Fruit fly (Drosophila melanogaster) whole organism, pupa: ENCODE measurements around the gene Cyp4ac2.

ENCODE experiments used
- CG10348 ChIP-seq: fragments of 200-800 bp; sonication (Bioruptor generic); IDR thresholded peaks from 2 replicates; pipeline ENCODE4 v1.3.6; 2022; ENCODE audit warnings: missing biosample characterization, missing genetic modification characterization
- CG12605 ChIP-seq: fragments of 200-800 bp; sonication (Bioruptor generic); IDR thresholded peaks from 2 replicates; pipeline ENCODE4 v1.3.6; 2022; ENCODE audit warnings: missing biosample characterization, missing genetic modification characterization
- CG13204 ChIP-seq: fragments of 200-800 bp; sonication (Bioruptor generic); optimal IDR thresholded peaks from 2 replicates; lab custom pipeline; 2018; ENCODE audit warnings: missing biosample characterization, mild to moderate bottlenecking, missing genetic modification characterization, moderate library complexity
- CG14655 ChIP-seq: fragments of 200-800 bp; sonication (Bioruptor generic); optimal IDR thresholded peaks from 3 replicates; lab custom pipeline; 2017; ENCODE audit warnings: mild to moderate bottlenecking, missing biosample characterization, missing genetic modification reagents, missing genetic modification characterization
- CG15710 ChIP-seq: fragments of 200-800 bp; sonication (Bioruptor generic); optimal IDR thresholded peaks from 2 replicates; lab custom pipeline; 2018; ENCODE audit warnings: missing biosample characterization, mild to moderate bottlenecking, missing genetic modification characterization, moderate library complexity
- CG17806 ChIP-seq: fragments of 200-800 bp; sonication (Bioruptor generic); optimal IDR thresholded peaks from 2 replicates; lab custom pipeline; 2018; ENCODE audit warnings: missing biosample characterization, mild to moderate bottlenecking, missing genetic modification characterization, moderate library complexity
- CG32121 ChIP-seq: fragments of 200-800 bp; sonication (Bioruptor generic); IDR thresholded peaks from 2 replicates; pipeline ENCODE4 v1.3.6; 2022; ENCODE audit warnings: missing biosample characterization, missing genetic modification characterization
- CG34367 ChIP-seq: fragments of 200-800 bp; sonication (Bioruptor generic); optimal IDR thresholded peaks from 2 replicates; lab custom pipeline; 2018; ENCODE audit warnings: missing biosample characterization, mild to moderate bottlenecking, missing genetic modification characterization
- CG4496 ChIP-seq: fragments of 200-800 bp; sonication (Bioruptor generic); IDR thresholded peaks from 3 replicates; pipeline ENCODE4 v1.3.6; 2022; ENCODE audit warnings: missing biosample characterization, missing genetic modification characterization
- CG8159 ChIP-seq: fragments of 200-800 bp; sonication (Bioruptor generic); optimal IDR thresholded peaks from 3 replicates; lab custom pipeline; 2018; ENCODE audit warnings: missing biosample characterization, mild to moderate bottlenecking, missing genetic modification characterization, moderate library complexity
- CG8301 ChIP-seq: fragments of 200-800 bp; sonication (Bioruptor generic); optimal IDR thresholded peaks from 2 replicates; lab custom pipeline; 2018; ENCODE audit warnings: missing biosample characterization, mild to moderate bottlenecking, missing genetic modification characterization
- CG9948 ChIP-seq: fragments of 200-800 bp; sonication (Bioruptor generic); optimal IDR thresholded peaks from 2 replicates; lab custom pipeline; 2018; ENCODE audit warnings: missing biosample characterization, mild to moderate bottlenecking, missing genetic modification characterization, moderate library complexity
- D1 ChIP-seq: fragments of 200-800 bp; sonication (Bioruptor generic); optimal IDR thresholded peaks from 2 replicates; lab custom pipeline; 2018; ENCODE audit warnings: missing biosample characterization, mild to moderate bottlenecking, missing genetic modification characterization, moderate library complexity
- EcR ChIP-seq: fragments of 200-800 bp; sonication (Bioruptor generic); optimal IDR thresholded peaks from 3 replicates; lab custom pipeline; 2019; ENCODE audit warnings: missing biosample characterization, missing genetic modification characterization, mild to moderate bottlenecking, moderate library complexity, missing genetic modification reagents
- Ets98B ChIP-seq: fragments of 200-800 bp; sonication (Bioruptor generic); IDR thresholded peaks from 2 replicates; pipeline ENCODE4 v1.3.6; 2022; ENCODE audit warnings: missing biosample characterization, missing genetic modification characterization
- Pif1A ChIP-seq: fragments of 200-800 bp; sonication (Bioruptor generic); optimal IDR thresholded peaks from 3 replicates; lab custom pipeline; 2016; ENCODE audit warnings: missing biosample characterization, missing genetic modification characterization
- Pif1B ChIP-seq: fragments of 200-800 bp; sonication (Bioruptor generic); optimal IDR thresholded peaks from 3 replicates; lab custom pipeline; 2016; ENCODE audit warnings: missing biosample characterization, missing genetic modification characterization
- Snoo ChIP-seq: fragments of 200-800 bp; sonication (Bioruptor generic); optimal IDR thresholded peaks from 3 replicates; lab custom pipeline; 2017; ENCODE audit warnings: missing biosample characterization, mild to moderate bottlenecking, missing genetic modification characterization, inconsistent platforms
- fd96Ca ChIP-seq: fragments of 200-800 bp; sonication (Bioruptor generic); IDR thresholded peaks from 3 replicates; pipeline ENCODE4 v1.3.6; 2022; ENCODE audit warnings: missing biosample characterization, missing genetic modification characterization
- gl ChIP-seq: fragments of 200-800 bp; sonication (Bioruptor generic); optimal IDR thresholded peaks from 2 replicates; lab custom pipeline; 2018; ENCODE audit warnings: missing biosample characterization, mild to moderate bottlenecking, missing genetic modification characterization
- rn ChIP-seq: fragments of 200-800 bp; sonication (Bioruptor generic); IDR thresholded peaks from 2 replicates; pipeline ENCODE4 v1.3.6; 2022; ENCODE audit warnings: missing biosample characterization, missing genetic modification characterization

Gene Cyp4ac2

DNA sequence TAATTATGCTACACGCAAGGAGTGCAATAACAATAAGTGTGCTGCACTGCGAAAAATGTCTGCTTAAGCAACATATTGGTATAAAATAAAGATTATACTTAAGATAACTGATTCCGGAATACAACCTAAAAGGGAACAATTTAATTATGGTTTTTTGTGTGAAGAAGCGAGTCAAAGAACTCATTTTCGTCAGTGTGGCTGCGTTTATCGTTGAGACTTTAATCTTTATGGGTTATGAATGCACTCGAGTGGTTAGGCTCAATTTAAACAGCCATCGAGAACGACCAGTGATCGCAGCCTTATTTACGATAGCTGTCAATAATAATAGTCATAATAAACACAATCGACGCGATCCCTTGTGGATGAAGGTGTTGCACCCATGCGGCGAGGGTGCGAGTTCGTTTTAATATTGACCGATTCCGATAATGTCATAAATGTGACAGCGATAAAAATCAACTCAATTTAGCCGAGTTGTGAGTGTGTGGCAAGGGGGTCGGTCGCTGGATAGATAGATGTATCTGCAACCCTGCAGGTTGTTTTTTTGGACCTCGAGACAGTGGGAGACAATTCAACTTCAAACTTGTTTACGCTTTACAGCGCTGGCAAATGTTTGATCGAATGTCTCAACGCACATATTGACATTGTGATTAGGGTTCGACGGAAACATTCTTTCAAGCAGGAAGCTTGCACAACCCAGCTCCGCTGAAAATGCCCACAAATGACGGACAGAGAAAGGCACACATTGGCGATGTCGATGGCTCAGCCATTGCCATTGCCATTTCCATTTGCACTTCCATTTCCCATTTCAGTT lies 10.0 kb upstream of the Cyp4ac2 start:
- peak; percentile 33 for TF ChIP-seq CG8301 (tag; lab: Kevin White, UChicago)
- peak; percentile 65; the same call in 1 of the 3 replicates for TF ChIP-seq fd96Ca
- peak; percentile 29; the same call in 1 of the 2 replicates for TF ChIP-seq rn (GFP tag; lab: Robert Waterston, UW)
- peak; percentile 56 for TF ChIP-seq CG15710 (tag; lab: Kevin White, UChicago)
- peak; percentile 69; the same call in 1 of the 3 replicates for TF ChIP-seq CG4496
- peak; percentile 37 for TF ChIP-seq Pif1B (GFP tag; lab: Kevin White, UChicago)
- TF ChIP-seq Pif1A, result peak; percentile 62
- no peak for TF ChIP-seq D1
- peak; percentile 40 for TF ChIP-seq gl (tag; lab: Kevin White, UChicago)
- TF ChIP-seq CG8159 (tag; lab: Kevin White, UChicago), result peak; percentile 68
- peak; percentile 61 for TF ChIP-seq Snoo (tag; lab: Kevin White, UChicago)
- peak; percentile 40 for TF ChIP-seq CG14655 (GFP tag; lab: Kevin White, UChicago)
- TF ChIP-seq CG12605 (GFP tag; lab: Robert Waterston, UW), result no peak; the same call in 1 of the 2 replicates
- TF ChIP-seq CG9948 (tag; lab: Kevin White, UChicago), result peak; percentile 55
- TF ChIP-seq CG34367 (tag; lab: Kevin White, UChicago), result peak; percentile 42
- no peak for TF ChIP-seq CG32121
- TF ChIP-seq CG10348, result no peak
- peak; percentile 87 for TF ChIP-seq EcR (GFP tag; lab: Kevin White, UChicago)
- TF ChIP-seq CG13204 (GFP tag; lab: Kevin White, UChicago), result peak; percentile 38
- peak; percentile 67 for TF ChIP-seq CG17806 (tag; lab: Kevin White, UChicago)
- peak; percentile 30 for TF ChIP-seq Ets98B

DNA sequence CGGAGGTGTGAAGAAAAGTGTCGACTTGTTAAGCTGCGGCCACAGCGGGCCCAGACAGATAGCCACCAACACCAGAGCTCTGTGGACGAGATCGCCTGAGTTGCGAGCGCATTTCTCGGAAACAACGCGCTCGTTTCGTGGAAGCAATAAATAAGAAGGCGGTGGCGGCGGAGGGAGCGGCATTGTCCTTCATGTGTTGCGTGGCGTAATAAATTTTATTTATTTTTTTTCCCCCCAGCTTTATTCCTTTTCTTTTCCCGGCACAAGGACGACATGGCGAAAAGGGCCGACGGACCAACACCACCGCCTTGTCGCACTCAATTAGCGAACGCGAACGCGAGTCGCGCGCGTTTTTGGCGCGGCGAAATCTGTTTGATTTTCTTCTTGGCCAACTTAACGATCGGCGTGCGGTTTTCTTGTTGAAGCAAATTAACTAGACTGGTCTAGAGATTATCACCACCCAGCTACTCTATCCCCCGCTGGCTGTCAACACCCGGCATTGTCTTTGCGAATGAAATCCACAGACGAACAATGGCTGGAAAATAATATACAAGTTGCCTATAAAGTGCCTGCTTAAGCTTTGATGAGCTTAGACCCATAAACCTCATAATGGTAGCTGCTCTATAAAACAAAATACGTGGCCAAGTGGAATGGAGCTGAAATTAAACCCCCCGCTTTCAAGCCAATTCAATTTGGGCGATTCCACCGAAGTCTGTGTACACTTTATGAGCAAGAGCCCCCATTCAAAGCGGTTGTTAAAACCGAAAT lies 6.9 kb upstream of the Cyp4ac2 start:
- TF ChIP-seq fd96Ca (no peak), CG4496 (0 out of 3 replicates have a peak, but pooled peaks have one; percentile 18), CG13204 (GFP tag; lab: Kevin White, UChicago) (peak; percentile 76), EcR (GFP tag; lab: Kevin White, UChicago) (peak; percentile 49), Snoo (tag; lab: Kevin White, UChicago) (no peak), CG15710 (tag; lab: Kevin White, UChicago) (no peak), CG34367 (tag; lab: Kevin White, UChicago) (no peak)
- TF ChIP-seq, all 21 proteins: peak for 3

DNA sequence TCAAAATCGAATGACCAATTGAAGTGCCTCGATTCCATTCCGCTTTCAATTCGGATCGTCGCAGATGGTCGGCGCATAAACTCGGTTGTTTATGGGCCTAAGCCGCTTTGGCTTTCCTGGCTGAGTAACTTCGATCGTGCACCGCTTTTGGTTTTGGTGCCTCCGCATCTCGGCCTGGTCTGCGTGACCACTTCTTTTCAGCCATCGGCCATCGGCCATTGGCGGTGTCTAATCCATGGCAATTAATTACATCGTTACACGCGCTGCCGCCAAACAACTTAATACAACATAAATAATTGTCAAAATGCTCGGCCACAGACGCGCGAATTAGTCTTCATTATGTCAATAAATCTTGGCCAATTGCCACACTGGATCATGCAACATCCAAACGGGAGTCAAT lies 5.9 kb upstream of the Cyp4ac2 start:
- TF ChIP-seq gl (tag; lab: Kevin White, UChicago), result no peak
- TF ChIP-seq CG32121, result no peak
- TF ChIP-seq CG15710 (tag; lab: Kevin White, UChicago), result no peak
- no peak for TF ChIP-seq CG10348
- no peak for TF ChIP-seq CG8159 (tag; lab: Kevin White, UChicago)
- TF ChIP-seq CG12605 (GFP tag; lab: Robert Waterston, UW), result no peak
- TF ChIP-seq Pif1B (GFP tag; lab: Kevin White, UChicago), result no peak
- TF ChIP-seq CG34367 (tag; lab: Kevin White, UChicago), result no peak
- no peak for TF ChIP-seq CG9948 (tag; lab: Kevin White, UChicago)
- no peak for TF ChIP-seq CG14655 (GFP tag; lab: Kevin White, UChicago)
- no peak for TF ChIP-seq Ets98B
- TF ChIP-seq D1, result no peak
- no peak for TF ChIP-seq EcR (GFP tag; lab: Kevin White, UChicago)
- no peak for TF ChIP-seq CG13204 (GFP tag; lab: Kevin White, UChicago)
- no peak for TF ChIP-seq CG8301 (tag; lab: Kevin White, UChicago)

DNA sequence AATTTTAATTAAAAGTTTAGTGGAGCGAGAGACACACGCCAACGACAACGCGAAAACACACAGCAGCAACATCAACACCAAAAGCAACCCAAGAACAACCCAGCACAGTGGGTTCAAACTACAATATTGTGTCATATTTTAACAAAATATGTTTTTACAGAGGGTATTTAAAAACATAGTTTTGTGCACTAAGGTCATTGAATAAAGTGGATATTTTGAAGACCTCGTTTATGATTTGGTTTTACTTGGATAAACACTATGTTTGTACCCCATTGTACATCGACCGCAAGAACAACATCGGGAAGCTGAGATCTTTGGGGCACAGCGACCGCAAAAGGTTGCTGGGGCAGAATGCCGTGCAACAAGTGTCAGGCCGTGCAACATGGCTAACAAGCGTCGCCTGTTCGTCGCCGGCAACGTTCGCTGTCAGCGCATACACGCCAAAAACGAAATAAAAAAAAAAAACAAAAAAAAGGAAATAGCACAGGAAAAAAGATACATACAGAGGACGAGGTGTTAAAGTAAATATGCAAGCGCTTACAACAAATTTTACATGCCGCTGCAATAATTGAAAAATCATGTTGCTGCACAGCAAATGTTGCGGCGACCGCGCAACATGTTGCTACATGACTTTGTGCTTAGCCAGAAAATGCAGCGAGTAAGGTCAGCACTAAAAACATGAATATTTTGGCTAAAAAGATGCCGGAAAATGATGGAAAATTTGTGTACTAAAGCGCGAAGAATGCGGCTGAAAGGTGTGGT lies 4.8 kb upstream of the Cyp4ac2 start:
- TF ChIP-seq CG17806 (tag; lab: Kevin White, UChicago) (peak; percentile 91), CG9948 (tag; lab: Kevin White, UChicago) (peak; percentile 85), Snoo (tag; lab: Kevin White, UChicago) (peak; percentile 71), CG15710 (tag; lab: Kevin White, UChicago) (peak; percentile 81), CG32121 (peak; percentile 74), CG13204 (GFP tag; lab: Kevin White, UChicago) (peak; percentile 66), gl (tag; lab: Kevin White, UChicago) (peak; percentile 87), Ets98B (peak; percentile 75), EcR (GFP tag; lab: Kevin White, UChicago) (peak; percentile 34), CG10348 (no peak), Pif1B (GFP tag; lab: Kevin White, UChicago) (peak; percentile 86), CG8159 (tag; lab: Kevin White, UChicago) (peak; percentile 90), D1 (peak; percentile 63), CG12605 (GFP tag; lab: Robert Waterston, UW) (peak; percentile 68), CG14655 (GFP tag; lab: Kevin White, UChicago) (peak; percentile 87), Pif1A (peak; percentile 91), fd96Ca (peak; percentile 79), CG4496 (peak; percentile 87), CG8301 (tag; lab: Kevin White, UChicago) (peak; percentile 88), rn (GFP tag; lab: Robert Waterston, UW) (peak; percentile 48; the same call in 1 of the 2 replicates), CG34367 (tag; lab: Kevin White, UChicago) (peak; percentile 87)
